Worm (Caenorhabditis elegans) whole organism, young adult: Measurements from ENCODE around the gene rnp-4.

Experiments used
- B0261.1 ChIP-seq: sonication (generic microtip); optimal IDR thresholded peaks from 2 replicates; lab custom pipeline; 2016; ENCODE audit warnings: mild to moderate bottlenecking, missing genetic modification characterization, moderate library complexity, missing compliant biosample characterization
- T26A5.8 ChIP-seq: sonication (generic microtip); optimal IDR thresholded peaks from 2 replicates; lab custom pipeline; 2016; ENCODE audit warnings: missing genetic modification characterization, missing compliant biosample characterization
- ama-1 ChIP-seq, 3 experiments: fragments of 150-350 bp in 1 of 3; sonication (generic microtip) in 2 of 3; optimal IDR thresholded peaks; 2 replicates each; lab custom pipeline; 2014 to 2018; ENCODE audit warnings: missing biosample characterization in 2 of 3, missing genetic modification characterization in 2 of 3, missing genetic modification reagents in 2 of 3
- dpff-1 ChIP-seq: sonication (generic microtip); optimal IDR thresholded peaks from 2 replicates; lab custom pipeline; 2017; ENCODE audit warnings: mild to moderate bottlenecking, missing genetic modification characterization, missing compliant biosample characterization
- snpc-3.4 ChIP-seq: sonication (generic microtip); optimal IDR thresholded peaks from 2 replicates; lab custom pipeline; 2017; ENCODE audit warnings: missing genetic modification characterization, mild to moderate bottlenecking, missing compliant biosample characterization, antibody characterized with exemption, moderate library complexity, missing genotype, missing genetic modification reagents
- unc-62 ChIP-seq: fragments of 150-350 bp; optimal IDR thresholded peaks from 2 replicates; lab custom pipeline; 2014; ENCODE audit warnings: missing biosample characterization, missing genetic modification reagents, missing genetic modification characterization

- TF ChIP-seq unc-62 (no peak), B0261.1 (no peak), ama-1 (optimal IDR thresholded peaks at IDR 0.05; lab: Kevin White, UChicago) (no peak), ama-1 (GFP tag; optimal IDR thresholded peaks at IDR 0.05; lab: Kevin White, UChicago) (no peak), snpc-3.4 (tag; lab: Kevin White, UChicago) (no peak), dpff-1 (tag; lab: Kevin White, UChicago) (no peak), T26A5.8 (no peak)
Observed at ce11 chrIII:4441781-4442180, 35.7 kb downstream of the rnp-4 start, which contains the start of gene nex-3.
